Fruit fly (Drosophila melanogaster) whole organism, prepupa: ENCODE results near the gene CtsB.

ENCODE experiments used
- Blimp-1 ChIP-seq: fragments of 200-800 bp; sonication (Bioruptor generic); optimal IDR thresholded peaks from 3 replicates; lab custom pipeline; 2017; ENCODE audit warnings: missing biosample characterization, missing genetic modification characterization, mild to moderate bottlenecking, moderate library complexity, missing genetic modification reagents
- CG10669 ChIP-seq: fragments of 200-800 bp; sonication (Bioruptor generic); optimal IDR thresholded peaks from 3 replicates; lab custom pipeline; 2018; ENCODE audit warnings: missing biosample characterization, mild to moderate bottlenecking, missing genetic modification characterization, moderate library complexity
- CG11762 ChIP-seq: fragments of 200-800 bp; sonication (Bioruptor generic); optimal IDR thresholded peaks from 3 replicates; lab custom pipeline; 2016; ENCODE audit warnings: missing biosample characterization, missing genetic modification characterization; ENCODE audit not compliant: insufficient read depth
- CG11902 ChIP-seq: fragments of 200-800 bp; sonication (Bioruptor generic); optimal IDR thresholded peaks from 3 replicates; lab custom pipeline; 2016; ENCODE audit warnings: missing biosample characterization, missing genetic modification characterization
- CG15336 ChIP-seq: fragments of 200-800 bp; sonication (Bioruptor generic); IDR thresholded peaks from 2 replicates; pipeline ENCODE4 v1.3.6; 2022; ENCODE audit warnings: missing biosample characterization, missing genetic modification characterization
- CG1621 ChIP-seq: fragments of 200-800 bp; sonication (Bioruptor generic); optimal IDR thresholded peaks from 3 replicates; lab custom pipeline; 2018; ENCODE audit warnings: missing biosample characterization, mild to moderate bottlenecking, missing genetic modification characterization
- CG16779 ChIP-seq: fragments of 200-800 bp; sonication (Bioruptor generic); optimal IDR thresholded peaks from 3 replicates; lab custom pipeline; 2017; ENCODE audit warnings: missing biosample characterization, mild to moderate bottlenecking, missing genetic modification characterization
- CG3032 ChIP-seq: fragments of 200-800 bp; optimal IDR thresholded peaks from 2 replicates; lab custom pipeline; 2019; ENCODE audit warnings: missing biosample characterization, mild to moderate bottlenecking, missing genetic modification characterization, moderate library complexity
- CG31627 ChIP-seq: fragments of 200-800 bp; sonication (Bioruptor generic); optimal IDR thresholded peaks from 3 replicates; lab custom pipeline; 2016; ENCODE audit warnings: missing biosample characterization, missing genetic modification characterization
- CG32006 ChIP-seq: fragments of 200-800 bp; sonication (Bioruptor generic); optimal IDR thresholded peaks from 3 replicates; lab custom pipeline; 2017; ENCODE audit warnings: missing biosample characterization, mild to moderate bottlenecking, missing genetic modification characterization
- CG34406 ChIP-seq: fragments of 200-800 bp; sonication (Bioruptor generic); optimal IDR thresholded peaks from 3 replicates; lab custom pipeline; 2016; ENCODE audit warnings: missing biosample characterization, missing genetic modification characterization
- CG3919 ChIP-seq: fragments of 200-800 bp; sonication (Bioruptor generic); optimal IDR thresholded peaks from 3 replicates; lab custom pipeline; 2016; ENCODE audit warnings: missing biosample characterization, missing genetic modification characterization
- CG4318 ChIP-seq: fragments of 200-800 bp; sonication (Bioruptor generic); optimal IDR thresholded peaks from 3 replicates; lab custom pipeline; 2017; ENCODE audit warnings: missing biosample characterization, mild to moderate bottlenecking, missing genetic modification characterization
- CG6163 ChIP-seq: fragments of 200-800 bp; sonication (Bioruptor generic); IDR thresholded peaks from 3 replicates; pipeline ENCODE4 v1.3.6; 2022; ENCODE audit warnings: missing biosample characterization, missing genetic modification characterization
- CG6276 ChIP-seq: fragments of 200-800 bp; sonication (Bioruptor generic); optimal IDR thresholded peaks from 2 replicates; lab custom pipeline; 2017; ENCODE audit warnings: missing biosample characterization, mild to moderate bottlenecking, missing genetic modification characterization
- CG6792 ChIP-seq: fragments of 200-800 bp; sonication (Bioruptor generic); optimal IDR thresholded peaks from 3 replicates; lab custom pipeline; 2016; ENCODE audit warnings: missing biosample characterization, missing genetic modification characterization
- CG6808 ChIP-seq: fragments of 200-800 bp; sonication (Bioruptor generic); optimal IDR thresholded peaks from 3 replicates; lab custom pipeline; 2017; ENCODE audit warnings: missing biosample characterization, missing genetic modification characterization, mild to moderate bottlenecking, moderate library complexity, missing genetic modification reagents
- CG6854 ChIP-seq: fragments of 200-800 bp; sonication (Bioruptor generic); optimal IDR thresholded peaks from 2 replicates; lab custom pipeline; 2017; ENCODE audit warnings: missing biosample characterization, mild to moderate bottlenecking, missing genetic modification characterization
- CG7368 ChIP-seq: fragments of 200-800 bp; sonication (Bioruptor generic); optimal IDR thresholded peaks from 3 replicates; lab custom pipeline; 2016; ENCODE audit warnings: missing biosample characterization, missing genetic modification characterization
- CG8119 ChIP-seq: fragments of 200-800 bp; sonication (Bioruptor generic); IDR thresholded peaks from 3 replicates; pipeline ENCODE4 v1.3.6; 2022; ENCODE audit warnings: missing biosample characterization, missing genetic modification characterization
- CG8319 ChIP-seq: fragments of 200-800 bp; sonication (Bioruptor generic); optimal IDR thresholded peaks from 3 replicates; lab custom pipeline; 2016; ENCODE audit warnings: missing biosample characterization, missing genetic modification characterization
- CG8632 ChIP-seq: fragments of 200-800 bp; sonication (Bioruptor generic); optimal IDR thresholded peaks from 3 replicates; lab custom pipeline; 2016; ENCODE audit warnings: missing biosample characterization, missing genetic modification characterization
- CG9139 ChIP-seq: fragments of 200-800 bp; sonication (Bioruptor generic); optimal IDR thresholded peaks from 3 replicates; lab custom pipeline; 2017; ENCODE audit warnings: missing biosample characterization, mild to moderate bottlenecking, missing genetic modification characterization
- Eip75B ChIP-seq: fragments of 200-800 bp; sonication (Bioruptor generic); optimal IDR thresholded peaks from 3 replicates; lab custom pipeline; 2016; ENCODE audit warnings: missing biosample characterization, missing genetic modification characterization
- Eip78C ChIP-seq: fragments of 200-800 bp; sonication (Bioruptor generic); peaks from one replicate; lab custom pipeline; 2016; ENCODE audit warnings: missing biosample characterization, missing genetic modification characterization
- Ets21C ChIP-seq: fragments of 200-800 bp; sonication (Bioruptor generic); optimal IDR thresholded peaks from 3 replicates; lab custom pipeline; 2016; ENCODE audit warnings: missing biosample characterization, missing genetic modification characterization
- Gug ChIP-seq: fragments of 200-800 bp; sonication (Bioruptor generic); IDR thresholded peaks from 2 replicates; pipeline ENCODE4 v1.3.6; 2022; ENCODE audit warnings: missing biosample characterization, missing genetic modification characterization
- Hr39 ChIP-seq: fragments of 200-800 bp; sonication (Bioruptor generic); optimal IDR thresholded peaks from 2 replicates; lab custom pipeline; 2016; ENCODE audit warnings: missing biosample characterization, missing genetic modification characterization
- Lpt ChIP-seq: fragments of 200-800 bp; sonication (Bioruptor generic); optimal IDR thresholded peaks from 3 replicates; lab custom pipeline; 2016; ENCODE audit warnings: missing biosample characterization, missing genetic modification characterization
- Met ChIP-seq: fragments of 200-800 bp; sonication (Bioruptor generic); optimal IDR thresholded peaks from 3 replicates; lab custom pipeline; 2016; ENCODE audit warnings: missing biosample characterization, missing genetic modification characterization
- OdsH ChIP-seq: fragments of 200-800 bp; sonication (Bioruptor generic); optimal IDR thresholded peaks from 3 replicates; lab custom pipeline; 2016; ENCODE audit warnings: missing biosample characterization, missing genetic modification characterization
- Smox ChIP-seq: fragments of 200-800 bp; sonication (Bioruptor generic); optimal IDR thresholded peaks from 3 replicates; lab custom pipeline; 2016; ENCODE audit warnings: missing biosample characterization, missing genetic modification characterization
- Sox14 ChIP-seq: fragments of 200-800 bp; sonication (Bioruptor generic); optimal IDR thresholded peaks from 3 replicates; lab custom pipeline; 2016; ENCODE audit warnings: missing biosample characterization, missing genetic modification characterization
- achi ChIP-seq: fragments of 200-800 bp; sonication (Bioruptor generic); optimal IDR thresholded peaks from 3 replicates; lab custom pipeline; 2016; ENCODE audit warnings: missing biosample characterization, missing genetic modification characterization
- acj6 ChIP-seq: fragments of 200-800 bp; sonication (Bioruptor generic); optimal IDR thresholded peaks from 3 replicates; lab custom pipeline; 2016; ENCODE audit warnings: missing biosample characterization, missing genetic modification characterization
- dac ChIP-seq: fragments of 200-800 bp; sonication (Bioruptor generic); optimal IDR thresholded peaks from 2 replicates; lab custom pipeline; 2017; ENCODE audit warnings: missing biosample characterization, mild to moderate bottlenecking, missing genetic modification characterization
- eg ChIP-seq: fragments of 200-800 bp; sonication (Bioruptor generic); IDR thresholded peaks from 3 replicates; pipeline ENCODE4 v1.3.6; 2022; ENCODE audit warnings: missing biosample characterization, missing genetic modification characterization
- esn ChIP-seq: fragments of 200-800 bp; sonication (Bioruptor generic); optimal IDR thresholded peaks from 2 replicates; lab custom pipeline; 2016; ENCODE audit warnings: missing biosample characterization, mild to moderate bottlenecking, missing genetic modification characterization, moderate library complexity
- fd85E ChIP-seq: fragments of 200-800 bp; sonication (Bioruptor generic); optimal IDR thresholded peaks from 3 replicates; lab custom pipeline; 2016; ENCODE audit warnings: missing biosample characterization, missing genetic modification characterization
- fkh ChIP-seq: fragments of 200-800 bp; sonication (Bioruptor generic); optimal IDR thresholded peaks from 3 replicates; lab custom pipeline; 2017; ENCODE audit warnings: missing biosample characterization, mild to moderate bottlenecking, missing genetic modification characterization, moderate library complexity
- lz ChIP-seq: fragments of 200-800 bp; sonication (Bioruptor generic); optimal IDR thresholded peaks from 3 replicates; lab custom pipeline; 2016; ENCODE audit warnings: missing biosample characterization, missing genetic modification characterization
- ss ChIP-seq, 2 experiments: fragments of 200-800 bp; sonication (Bioruptor generic); optimal IDR thresholded peaks; 2 replicates in 1 of 2; 3 replicates in 1 of 2; lab custom pipeline; 2017 to 2018; ENCODE audit warnings: mild to moderate bottlenecking in 2 of 2, missing biosample characterization in 2 of 2, missing genetic modification characterization in 2 of 2, moderate library complexity in 1 of 2
- svp ChIP-seq: fragments of 200-800 bp; sonication (Bioruptor generic); peaks from one replicate; lab custom pipeline; 2016; ENCODE audit warnings: missing biosample characterization, missing genetic modification characterization
- topi ChIP-seq: fragments of 200-800 bp; sonication (Bioruptor generic); optimal IDR thresholded peaks from 3 replicates; lab custom pipeline; 2016; ENCODE audit warnings: missing biosample characterization, missing genetic modification characterization
- vri ChIP-seq: fragments of 200-800 bp; sonication (Bioruptor generic); optimal IDR thresholded peaks from 3 replicates; lab custom pipeline; 2016; ENCODE audit warnings: missing biosample characterization, mild to moderate bottlenecking, missing genetic modification characterization

Gene CtsB

DNA sequence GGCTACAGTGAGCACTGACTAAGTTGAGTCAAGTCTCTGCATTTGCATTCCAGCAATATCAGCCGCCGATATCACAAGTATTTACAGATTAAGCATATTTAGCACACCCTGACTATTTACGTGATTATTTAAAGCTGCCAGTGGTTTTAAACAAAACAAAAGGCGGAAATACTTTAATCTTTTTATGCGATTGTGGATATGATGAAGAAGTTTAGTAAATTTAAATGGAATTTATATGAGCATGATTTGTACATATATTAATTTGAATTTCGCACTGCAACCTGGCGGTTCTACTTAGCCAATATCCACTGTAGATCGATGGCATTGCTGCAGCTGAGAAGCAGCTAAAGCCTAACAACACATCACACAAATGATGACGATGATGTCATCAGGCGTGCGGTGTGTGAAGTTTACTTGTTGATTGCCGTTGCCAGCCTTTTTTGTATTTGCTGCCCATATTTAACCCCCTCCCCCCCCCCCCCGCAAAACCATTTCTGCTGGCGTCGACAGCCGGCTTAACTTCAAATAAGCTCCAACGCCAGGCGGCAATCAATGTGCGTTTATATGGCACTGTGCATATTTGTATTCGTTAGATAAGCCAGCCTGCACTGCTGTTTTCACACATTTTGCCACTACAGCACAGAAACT, 33.7 kb upstream of the CtsB start (continued):
- TF ChIP-seq Hr39 (GFP tag; lab: Kevin White, UChicago) (peak; percentile 61), eg (GFP tag; lab: Robert Waterston, UW) (peak; percentile 63; the same call in 2 of the 3 replicates), CG15336 (GFP tag; lab: Robert Waterston, UW) (peak; percentile 78), Met (GFP tag; lab: Kevin White, UChicago) (peak; percentile 67), CG8319 (GFP tag; lab: Kevin White, UChicago) (peak; percentile 5), acj6 (GFP tag; lab: Kevin White, UChicago) (peak; percentile 79), CG16779 (peak; percentile 63), svp (GFP tag; lab: Kevin White, UChicago) (peak; percentile 77), CG9139 (GFP tag; lab: Kevin White, UChicago) (peak; percentile 48), CG4318 (GFP tag; lab: Kevin White, UChicago) (peak; percentile 74), lz (peak; percentile 44), fd85E (GFP tag; lab: Kevin White, UChicago) (no peak), CG6163 (GFP tag; lab: Robert Waterston, UW) (peak; percentile 50; the same call in 2 of the 3 replicates), CG8119 (GFP tag; lab: Robert Waterston, UW) (peak; percentile 81)

DNA sequence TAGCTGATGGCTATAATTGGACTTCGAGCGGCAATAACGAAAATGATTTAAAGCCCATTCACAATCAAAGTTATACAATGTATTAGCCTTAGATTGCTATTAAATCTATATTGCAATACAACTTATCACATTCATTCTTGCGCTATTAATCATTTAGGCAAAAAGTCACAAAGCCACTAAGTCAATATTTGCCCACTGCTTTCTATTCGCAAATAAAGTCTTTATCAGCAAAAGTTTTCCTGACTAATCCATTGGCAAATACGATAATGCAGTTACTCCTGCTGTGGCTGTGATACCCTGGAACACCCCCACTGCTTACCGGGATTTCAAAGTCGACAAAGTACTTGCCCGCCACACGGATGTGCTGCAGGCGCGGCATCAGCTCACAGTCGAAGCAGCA, 32.1 kb upstream of the CtsB start:
- TF ChIP-seq Eip75B, result no peak
- TF ChIP-seq CG8319 (GFP tag; lab: Kevin White, UChicago), result no peak
- no peak for TF ChIP-seq ss (GFP tag; optimal IDR thresholded peaks at IDR 0.05; lab: Kevin White, UChicago)
- no peak for TF ChIP-seq CG10669
- no peak for TF ChIP-seq CG6808 (GFP tag; lab: Kevin White, UChicago)
- TF ChIP-seq CG31627 (GFP tag; lab: Kevin White, UChicago), result no peak
- no peak for TF ChIP-seq Lpt (GFP tag; lab: Kevin White, UChicago)
- TF ChIP-seq CG6854, result no peak
- no peak for TF ChIP-seq CG11902 (GFP tag; lab: Kevin White, UChicago)
- no peak for TF ChIP-seq esn
- no peak for TF ChIP-seq CG7368
- TF ChIP-seq CG6792 (GFP tag; lab: Kevin White, UChicago), result no peak
- no peak for TF ChIP-seq fkh (GFP tag; lab: Kevin White, UChicago)
- TF ChIP-seq CG4318 (GFP tag; lab: Kevin White, UChicago), result no peak
- no peak for TF ChIP-seq Smox (GFP tag; lab: Kevin White, UChicago)
- no peak for TF ChIP-seq CG11762
- TF ChIP-seq dac (GFP tag; lab: Kevin White, UChicago), result no peak

DNA sequence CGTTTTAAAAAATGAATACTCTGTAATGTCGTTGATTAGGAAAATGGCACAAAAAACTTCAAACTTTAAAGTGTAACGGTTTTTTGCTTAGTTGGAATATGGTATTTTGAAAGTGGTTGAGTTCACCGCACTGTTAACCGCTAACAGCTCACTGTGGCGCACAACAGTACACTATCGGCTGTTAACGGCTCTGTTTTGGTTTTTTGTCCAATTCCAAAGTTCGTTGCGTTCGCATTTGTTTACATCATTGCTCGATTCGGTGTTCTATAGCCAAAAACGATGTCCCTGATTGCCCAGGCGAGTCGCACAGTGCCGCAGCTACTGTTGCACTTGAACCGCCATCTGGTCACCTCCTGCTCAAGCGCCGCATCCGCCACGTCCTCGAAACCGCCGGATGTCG, 29.5 kb upstream of the CtsB start, which contains the start of gene CG11095:
Gene CG11095 (plus strand): TSS at position 205 of the 400 bp plus-strand sequence.
- no peak for TF ChIP-seq acj6 (GFP tag; lab: Kevin White, UChicago)
- TF ChIP-seq CG8119 (GFP tag; lab: Robert Waterston, UW), result peak; percentile 23; the same call in 1 of the 3 replicates
- no peak for TF ChIP-seq CG31627 (GFP tag; lab: Kevin White, UChicago)
- TF ChIP-seq achi (GFP tag; lab: Kevin White, UChicago), result peak; percentile 43
- no peak for TF ChIP-seq CG3919 (GFP tag; lab: Kevin White, UChicago)
- TF ChIP-seq CG6792 (GFP tag; lab: Kevin White, UChicago), result no peak
- TF ChIP-seq vri (GFP tag; lab: Kevin White, UChicago), result no peak
- no peak for TF ChIP-seq Ets21C (GFP tag; lab: Kevin White, UChicago)
- no peak for TF ChIP-seq CG3032
- TF ChIP-seq Blimp-1 (GFP tag; lab: Kevin White, UChicago), result no peak
- no peak for TF ChIP-seq Gug (GFP tag; lab: Robert Waterston, UW)
- no peak for TF ChIP-seq CG10669
- no peak for TF ChIP-seq OdsH
- no peak for TF ChIP-seq CG6163 (GFP tag; lab: Robert Waterston, UW)
- no peak for TF ChIP-seq Sox14
- TF ChIP-seq CG6276 (GFP tag; lab: Kevin White, UChicago), result peak; percentile 68
- no peak for TF ChIP-seq topi (GFP tag; lab: Kevin White, UChicago)
- peak; percentile 53; the same call in 1 of the 3 replicates for TF ChIP-seq eg (GFP tag; lab: Robert Waterston, UW)
- TF ChIP-seq CG16779, result no peak
- peak; percentile 44 for TF ChIP-seq CG9139 (GFP tag; lab: Kevin White, UChicago)
- peak; percentile 44 for TF ChIP-seq CG1621 (tag; lab: Kevin White, UChicago)
- peak; percentile 10 for TF ChIP-seq CG6854
- no peak for TF ChIP-seq svp (GFP tag; lab: Kevin White, UChicago)
- no peak for TF ChIP-seq fkh (GFP tag; lab: Kevin White, UChicago)
- TF ChIP-seq CG4318 (GFP tag; lab: Kevin White, UChicago), result no peak
- no peak for TF ChIP-seq Eip75B
- no peak for TF ChIP-seq CG11902 (GFP tag; lab: Kevin White, UChicago)
- TF ChIP-seq CG34406, result no peak
- TF ChIP-seq CG8632 (GFP tag; lab: Kevin White, UChicago), result no peak
- no peak for TF ChIP-seq CG32006 (GFP tag; lab: Kevin White, UChicago)
- TF ChIP-seq dac (GFP tag; lab: Kevin White, UChicago), result no peak
- TF ChIP-seq Eip78C (GFP tag; lab: Kevin White, UChicago), result no peak
- TF ChIP-seq fd85E (GFP tag; lab: Kevin White, UChicago), result no peak
